Worm (Caenorhabditis elegans) whole organism, L2 larva: Measurements from ENCODE around the gene best-9.
"Not testable (repeated sequence)": the region's sequence is repeated elsewhere in the genome, so short reads cannot be mapped to it uniquely, and the experiment has no call there.

ENCODE experiments used
- crh-2 ChIP-seq: sonication (generic microtip); optimal IDR thresholded peaks from 2 replicates; lab custom pipeline; 2017; ENCODE audit warnings: missing biosample characterization, missing genetic modification characterization
- egl-27 ChIP-seq: sonication (generic microtip); optimal IDR thresholded peaks from 3 replicates; lab custom pipeline; 2017; ENCODE audit warnings: missing biosample characterization, missing genetic modification reagents, missing genetic modification characterization
- elt-1 ChIP-seq: fragments of 150-350 bp; optimal IDR thresholded peaks from 2 replicates; lab custom pipeline; 2014; ENCODE audit warnings: missing biosample characterization, missing genetic modification characterization
- mdl-1 ChIP-seq, 2 experiments: fragments of 150-350 bp in 1 of 2; sonication (generic microtip) in 1 of 2; optimal IDR thresholded peaks; 2 replicates each; lab custom pipeline; 2017; ENCODE audit warnings: missing biosample characterization in 2 of 2, missing genetic modification characterization in 2 of 2
- nhr-12 ChIP-seq: fragments of 150-350 bp; optimal IDR thresholded peaks from 2 replicates; lab custom pipeline; 2014; ENCODE audit warnings: missing biosample characterization, missing genetic modification characterization
- ztf-4 ChIP-seq: fragments of 150-350 bp; optimal IDR thresholded peaks from 2 replicates; lab custom pipeline; 2014; ENCODE audit warnings: missing biosample characterization, missing genetic modification characterization

DNA sequence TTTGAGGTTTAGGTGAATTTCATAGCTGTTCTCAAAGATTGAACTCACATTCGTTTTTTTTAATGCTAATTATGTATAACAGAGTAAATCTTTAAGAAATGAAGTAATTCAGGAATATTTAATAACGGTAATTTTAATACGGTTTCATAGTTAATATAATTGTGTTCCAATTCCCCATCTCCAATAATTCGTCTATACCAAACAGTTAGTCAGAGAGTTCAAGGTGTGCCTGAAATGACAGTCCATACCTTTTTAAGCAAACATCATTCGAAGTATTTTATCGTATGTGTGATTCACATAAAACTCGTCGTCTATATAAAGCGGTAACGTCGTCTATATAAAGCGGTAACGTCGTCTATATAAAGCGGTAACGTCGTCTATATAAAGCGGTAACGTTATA lies 38.2 kb downstream of the best-9 start, which contains the start of gene nspb-5:
- TF ChIP-seq nhr-12 (tag; lab: Kevin White, UChicago); crh-2; ztf-4 (tag; lab: Kevin White, UChicago); egl-27 (tag; lab: Kevin White, UChicago); mdl-1 (tag; optimal IDR thresholded peaks at IDR 0.05; lab: Kevin White, UChicago); elt-1: not testable (repeated sequence)
